Worm (Caenorhabditis elegans) whole organism, L4 larva: Measurements from ENCODE around the gene C47G2.3.

Experiments
- T20F7.1 ChIP-seq: fragments of 200-800 bp; sonication (Bioruptor generic); optimal IDR thresholded peaks from 2 replicates; lab custom pipeline; 2018; ENCODE audit warnings: mild to moderate bottlenecking, missing genetic modification characterization, missing compliant biosample characterization
- T26A8.4 ChIP-seq: fragments of 200-800 bp; sonication (Bioruptor generic); IDR thresholded peaks from 2 replicates; pipeline ENCODE4 v1.3.6; 2022; ENCODE audit warnings: missing genetic modification characterization, missing compliant biosample characterization
- Y48G9A.11 ChIP-seq: fragments of 200-800 bp; sonication (Bioruptor generic); IDR thresholded peaks from 2 replicates; pipeline ENCODE4 v1.3.6; 2022; ENCODE audit warnings: missing genetic modification reagents, missing genetic modification characterization, missing compliant biosample characterization
- ZK546.5 ChIP-seq, 2 experiments: sonication (generic microtip); optimal IDR thresholded peaks; 2 replicates each; lab custom pipeline; 2017; ENCODE audit warnings: missing biosample characterization in 2 of 2, missing genetic modification characterization in 2 of 2
- aha-1 ChIP-seq: fragments of 150-350 bp; peaks from one replicate; lab custom pipeline; 2014; ENCODE audit warnings: missing biosample characterization, missing genetic modification characterization
- ama-1 ChIP-seq: fragments of 150-350 bp; optimal IDR thresholded peaks from 2 replicates; lab custom pipeline; 2014; ENCODE audit warnings: inconsistent platforms, mixed read lengths
- ceh-20 ChIP-seq: fragments of 200-800 bp; sonication (Bioruptor generic); IDR thresholded peaks from 2 replicates; pipeline ENCODE4 v1.3.6; 2022; ENCODE audit warnings: missing genetic modification reagents, missing genetic modification characterization, missing compliant biosample characterization
- ceh-44 ChIP-seq: fragments of 200-800 bp; sonication (Bioruptor generic); IDR thresholded peaks from 2 replicates; pipeline ENCODE4 v1.3.6; 2022; ENCODE audit warnings: missing genetic modification reagents, missing genetic modification characterization, missing compliant biosample characterization
- ceh-82 ChIP-seq: sonication (generic microtip); optimal IDR thresholded peaks from 2 replicates; lab custom pipeline; 2017; ENCODE audit warnings: missing biosample characterization, missing genetic modification characterization
- daf-19 ChIP-seq: fragments of 200-800 bp; sonication (Bioruptor generic); conservative IDR thresholded peaks from 2 replicates; pipeline ENCODE4 v1.3.6; 2022; ENCODE audit warnings: missing genetic modification characterization, missing compliant biosample characterization
- daf-8 ChIP-seq: fragments of 200-800 bp; sonication (Bioruptor generic); IDR thresholded peaks from 2 replicates; pipeline ENCODE4 v1.3.6; 2022; ENCODE audit warnings: missing genetic modification characterization, missing compliant biosample characterization
- dmd-6 ChIP-seq: fragments of 200-800 bp; sonication (Bioruptor generic); IDR thresholded peaks from 2 replicates; pipeline ENCODE4 v1.3.6; 2022; ENCODE audit warnings: missing genetic modification reagents, missing genetic modification characterization, missing compliant biosample characterization
- dmd-9 ChIP-seq: fragments of 200-800 bp; sonication (Bioruptor generic); IDR thresholded peaks from 2 replicates; pipeline ENCODE4 v1.3.6; 2022; ENCODE audit warnings: missing genetic modification reagents, missing genetic modification characterization, missing compliant biosample characterization
- dpl-1 ChIP-seq: fragments of 150-350 bp; optimal IDR thresholded peaks from 2 replicates; lab custom pipeline; 2014; ENCODE audit warnings: missing biosample characterization, missing genetic modification reagents, missing genetic modification characterization
- dve-1 ChIP-seq: sonication (generic microtip); optimal IDR thresholded peaks from 2 replicates; lab custom pipeline; 2017; ENCODE audit warnings: antibody characterized with exemption, mild to moderate bottlenecking, missing genetic modification characterization, missing compliant biosample characterization; ENCODE audit not compliant: insufficient read depth
- fkh-10 ChIP-seq: fragments of 150-350 bp; optimal IDR thresholded peaks from 2 replicates; lab custom pipeline; 2014; ENCODE audit warnings: missing biosample characterization, missing genetic modification reagents, missing genetic modification characterization
- gei-8 ChIP-seq: fragments of 200-800 bp; sonication (Bioruptor generic); optimal IDR thresholded peaks from 2 replicates; lab custom pipeline; 2018; ENCODE audit warnings: mild to moderate bottlenecking, missing genetic modification characterization, missing compliant biosample characterization
- hlh-11 ChIP-seq: fragments of 200-800 bp; sonication (Bioruptor generic); optimal IDR thresholded peaks from 2 replicates; lab custom pipeline; 2018; ENCODE audit warnings: mild to moderate bottlenecking, missing genetic modification characterization, missing compliant biosample characterization
- hlh-30 ChIP-seq: sonication (generic microtip); optimal IDR thresholded peaks from 2 replicates; lab custom pipeline; 2017; ENCODE audit warnings: antibody characterized with exemption, mild to moderate bottlenecking, missing genetic modification characterization, missing compliant biosample characterization; ENCODE audit not compliant: insufficient read depth
- jun-1 ChIP-seq: fragments of 150-350 bp; optimal IDR thresholded peaks from 2 replicates; lab custom pipeline; 2014; ENCODE audit warnings: missing biosample characterization, missing genetic modification reagents, missing genetic modification characterization
- lin-1 ChIP-seq: fragments of 200-800 bp; sonication (Bioruptor generic); IDR thresholded peaks from 2 replicates; pipeline ENCODE4 v1.3.6; 2022; ENCODE audit warnings: missing genetic modification reagents, missing genetic modification characterization, missing compliant biosample characterization
- lin-39 ChIP-seq: fragments of 150-350 bp; optimal IDR thresholded peaks from 2 replicates; lab custom pipeline; 2014; ENCODE audit warnings: missing biosample characterization, missing genetic modification reagents, missing genetic modification characterization
- lir-3 ChIP-seq: sonication (generic microtip); optimal IDR thresholded peaks from 2 replicates; lab custom pipeline; 2016; ENCODE audit warnings: mild to moderate bottlenecking, missing genetic modification characterization, missing compliant biosample characterization
- lsy-2 ChIP-seq, 2 experiments: fragments of 150-350 bp in 1 of 2; sonication (generic microtip) in 1 of 2; optimal IDR thresholded peaks; 2 replicates each; lab custom pipeline; 2014 to 2017; ENCODE audit warnings: missing biosample characterization in 2 of 2, missing genetic modification characterization in 2 of 2
- mxl-2 ChIP-seq: fragments of 200-800 bp; sonication (Bioruptor generic); conservative IDR thresholded peaks from 2 replicates; pipeline ENCODE4 v1.3.6; 2022; ENCODE audit warnings: missing genetic modification reagents, missing genetic modification characterization, missing compliant biosample characterization
- nhr-11 ChIP-seq: fragments of 150-350 bp; optimal IDR thresholded peaks from 2 replicates; lab custom pipeline; 2014; ENCODE audit warnings: missing biosample characterization, missing genetic modification characterization
- nhr-237 ChIP-seq: sonication (generic microtip); optimal IDR thresholded peaks from 2 replicates; lab custom pipeline; 2017; ENCODE audit warnings: missing biosample characterization, missing genetic modification characterization
- nhr-41 ChIP-seq: fragments of 200-800 bp; sonication (Bioruptor generic); IDR thresholded peaks from 2 replicates; pipeline ENCODE4 v1.3.6; 2022; ENCODE audit warnings: missing genetic modification reagents, missing genetic modification characterization, missing compliant biosample characterization
- nhr-42 ChIP-seq: fragments of 200-800 bp; sonication (Bioruptor generic); IDR thresholded peaks from 2 replicates; pipeline ENCODE4 v1.3.6; 2022; ENCODE audit warnings: missing genetic modification characterization, missing compliant biosample characterization
- rbr-2 ChIP-seq: sonication (generic microtip); optimal IDR thresholded peaks from 2 replicates; lab custom pipeline; 2016; ENCODE audit warnings: missing genotype, missing genetic modification characterization, missing compliant biosample characterization
- set-16 ChIP-seq: fragments of 200-800 bp; sonication (Bioruptor generic); IDR thresholded peaks from 2 replicates; pipeline ENCODE4 v1.3.6; 2022; ENCODE audit warnings: missing genetic modification reagents, missing genetic modification characterization, missing compliant biosample characterization
- snpc-4 ChIP-seq: fragments of 150-350 bp; optimal IDR thresholded peaks from 2 replicates; lab custom pipeline; 2014; ENCODE audit warnings: missing biosample characterization, missing genetic modification characterization
- spr-1 ChIP-seq: sonication (generic microtip); optimal IDR thresholded peaks from 2 replicates; lab custom pipeline; 2016; ENCODE audit warnings: mild to moderate bottlenecking, missing genetic modification characterization, missing compliant biosample characterization
- spr-3 ChIP-seq: fragments of 200-800 bp; sonication (Bioruptor generic); optimal IDR thresholded peaks from 2 replicates; lab custom pipeline; 2018; ENCODE audit warnings: mild to moderate bottlenecking, missing genetic modification characterization, missing compliant biosample characterization
- tag-97 ChIP-seq: fragments of 200-800 bp; sonication (Bioruptor generic); IDR thresholded peaks from 2 replicates; pipeline ENCODE4 v1.3.6; 2022; ENCODE audit warnings: missing genetic modification characterization, missing compliant biosample characterization
- tra-1 ChIP-seq: fragments of 200-800 bp; sonication (Bioruptor generic); IDR thresholded peaks from 2 replicates; pipeline ENCODE4 v1.3.6; 2022; ENCODE audit warnings: missing genetic modification reagents, missing genetic modification characterization, missing compliant biosample characterization
- unc-130 ChIP-seq: sonication (generic microtip); optimal IDR thresholded peaks from 2 replicates; lab custom pipeline; 2016; ENCODE audit warnings: missing genetic modification reagents, missing genetic modification characterization, missing compliant biosample characterization
- unc-62 ChIP-seq, 3 experiments: fragments of 150-350 bp in 1 of 3; sonication (generic microtip); optimal IDR thresholded peaks in 2 of 3; peaks in 1 of 3; 1 replicate in 1 of 3; 2 replicates in 2 of 3; lab custom pipeline; 2014 to 2017; ENCODE audit warnings: missing biosample characterization in 3 of 3, missing genetic modification characterization in 3 of 3, missing genetic modification reagents in 3 of 3, missing genotype in 1 of 3
- zfp-2 ChIP-seq: sonication (generic microtip); optimal IDR thresholded peaks from 2 replicates; lab custom pipeline; 2016; ENCODE audit warnings: mild to moderate bottlenecking, missing genetic modification characterization, missing compliant biosample characterization
- ztf-11 ChIP-seq: fragments of 150-350 bp; optimal IDR thresholded peaks from 2 replicates; lab custom pipeline; 2014; ENCODE audit warnings: missing biosample characterization, missing genetic modification characterization
- ztf-7 ChIP-seq: fragments of 150-350 bp; optimal IDR thresholded peaks from 2 replicates; lab custom pipeline; 2014; ENCODE audit warnings: missing biosample characterization, missing genetic modification characterization

C47G2.3 gene

DNA sequence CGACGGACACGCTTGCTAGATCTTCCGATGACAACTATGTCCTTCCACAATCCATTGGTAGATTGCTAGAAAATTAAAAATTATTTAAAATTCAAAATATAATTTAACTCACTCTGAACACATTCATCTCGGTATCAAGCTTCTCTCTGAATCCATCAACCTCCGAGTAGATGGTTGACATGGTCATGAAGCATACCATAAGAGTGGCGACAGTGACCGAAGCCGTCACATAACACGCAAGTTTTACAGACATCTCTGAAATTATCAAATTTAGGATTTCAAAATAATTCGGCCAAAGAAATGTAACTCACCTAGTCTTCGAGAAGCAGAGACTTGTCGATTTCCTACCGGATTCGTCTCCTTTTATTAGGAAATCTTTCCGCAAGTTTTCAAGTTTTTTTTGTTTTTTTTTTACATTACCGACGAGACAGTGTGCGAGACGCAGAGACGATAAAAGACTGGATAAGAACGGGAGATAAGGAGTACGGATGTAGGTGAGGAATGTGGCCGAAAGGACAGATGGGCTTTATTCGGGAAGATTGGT is 47.6 kb upstream of the C47G2.3 start, which contains the start of gene sqt-1:
Gene sqt-1, minus strand, starts transcription at position 341 of the 544 bp plus-strand sequence.
- TF ChIP-seq hlh-11 (tag; lab: Kevin White, UChicago) (peak; percentile 23), ama-1 (lab: Kevin White, UChicago) (peak; percentile 20), T26A8.4 (GFP tag; lab: Robert Waterston, UW) (peak; percentile 57), spr-1 (tag; lab: Kevin White, UChicago) (peak; percentile 38), nhr-42 (no peak)

DNA sequence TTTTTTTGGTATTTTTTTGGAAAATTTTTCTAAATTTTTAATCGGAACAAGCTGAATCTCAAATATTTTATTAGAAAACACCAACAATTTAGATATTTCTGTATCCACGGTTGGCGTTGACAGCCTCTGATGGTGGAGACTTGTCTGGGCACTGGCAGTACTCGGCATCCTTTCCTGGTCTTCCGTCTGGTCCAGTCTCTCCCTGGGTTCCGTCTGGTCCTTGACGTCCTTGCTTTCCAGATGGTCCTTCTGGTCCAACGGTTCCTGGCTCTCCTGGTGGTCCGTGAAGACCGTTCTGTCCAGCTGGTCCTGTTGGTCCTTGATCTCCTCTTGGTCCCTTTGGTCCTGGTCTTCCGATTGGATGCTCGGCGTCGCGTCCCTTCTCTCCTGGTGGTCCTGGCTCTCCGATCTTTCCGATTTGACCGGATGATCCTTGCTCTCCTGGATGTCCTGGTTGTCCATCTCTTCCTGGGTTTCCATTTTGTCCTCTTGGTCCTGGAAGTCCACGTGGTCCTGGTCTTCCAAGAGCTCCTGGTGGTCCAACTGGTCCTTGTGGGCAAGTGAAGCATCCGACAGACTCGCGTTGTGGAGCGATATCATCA is 46.8 kb upstream of the C47G2.3 start:
- TF ChIP-seq daf-19 (GFP tag; lab: Robert Waterston, UW) (no peak), lin-1 (GFP tag; lab: Robert Waterston, UW) (no peak), aha-1 (peak; percentile 91), zfp-2 (tag; lab: Kevin White, UChicago) (no peak), mxl-2 (GFP tag; lab: Robert Waterston, UW) (0 out of 2 replicates have a peak, but pooled peaks have one; percentile 5), set-16 (GFP tag; lab: Robert Waterston, UW) (peak; percentile 85), spr-3 (GFP tag; lab: Kevin White, UChicago) (peak; percentile 3), ceh-20 (no peak)

DNA sequence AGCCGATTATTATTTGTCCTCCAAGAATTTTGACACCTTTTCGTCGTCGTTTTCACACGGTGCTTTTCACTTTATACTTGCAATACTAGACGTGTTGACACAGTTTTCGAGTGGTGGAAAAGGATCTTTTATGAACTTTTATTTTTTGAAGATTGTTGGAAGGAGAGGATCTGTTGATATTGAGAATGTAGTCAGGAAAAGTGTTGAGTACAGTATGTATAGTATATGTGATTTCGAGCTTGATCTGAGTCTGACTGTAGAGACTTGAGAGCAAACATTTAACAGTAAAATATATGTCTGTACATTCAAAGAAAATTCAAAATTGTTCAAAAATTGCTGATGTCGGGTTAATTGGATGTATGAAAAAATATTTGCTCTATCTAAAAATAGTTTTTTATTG is 46.2 kb upstream of the C47G2.3 start:
- peak; percentile 64; the same call in 1 of the 2 replicates for TF ChIP-seq T26A8.4 (GFP tag; lab: Robert Waterston, UW)
- no peak for TF ChIP-seq T20F7.1 (GFP tag; lab: Kevin White, UChicago)

DNA sequence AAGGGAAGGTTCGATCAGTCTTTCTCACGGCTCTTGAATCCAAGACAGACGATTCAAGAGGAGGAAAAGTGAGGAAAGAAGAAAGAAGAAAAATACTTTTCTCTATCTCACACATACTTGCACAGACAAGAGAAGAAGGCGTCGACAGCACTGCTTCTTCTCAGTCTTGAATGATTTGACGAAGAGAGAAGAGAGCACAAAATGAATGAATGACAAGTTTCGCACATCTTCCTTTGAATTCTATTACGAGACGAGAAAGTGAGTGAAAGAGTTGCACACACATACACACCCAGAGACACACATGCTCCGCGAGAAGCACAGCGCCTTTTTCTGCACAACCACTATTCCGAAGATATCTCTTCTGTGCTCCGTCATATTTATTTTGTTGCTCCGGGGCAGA is 45.7 kb upstream of the C47G2.3 start:
- TF ChIP-seq lin-39 (tag; lab: Kevin White, UChicago): no peak
- TF ChIP-seq unc-130: no peak
- TF ChIP-seq ZK546.5 (tag; optimal IDR thresholded peaks at IDR 0.05; lab: Kevin White, UChicago): no peak
- TF ChIP-seq aha-1: peak; percentile 80
- TF ChIP-seq gei-8 (GFP tag; lab: Kevin White, UChicago): no peak
- no peak for TF ChIP-seq snpc-4 (tag; lab: Kevin White, UChicago)
- no peak for TF ChIP-seq hlh-30 (tag; lab: Kevin White, UChicago)
- no peak for TF ChIP-seq zfp-2 (tag; lab: Kevin White, UChicago)
- TF ChIP-seq unc-62 (GFP tag; optimal IDR thresholded peaks at IDR 0.05 in 1 of 2; lab: Kevin White, UChicago): peak in 1 of 2 experiments; percentile 84
- no peak for TF ChIP-seq unc-62 (tag; optimal IDR thresholded peaks at IDR 0.05; lab: Kevin White, UChicago)
- TF ChIP-seq nhr-11 (tag; lab: Kevin White, UChicago): no peak
- TF ChIP-seq lir-3 (tag; lab: Kevin White, UChicago): no peak
- no peak for TF ChIP-seq ceh-44 (GFP tag; lab: Robert Waterston, UW)
- TF ChIP-seq rbr-2 (tag; lab: Kevin White, UChicago): peak; percentile 2
- peak; percentile 90 for TF ChIP-seq fkh-10
- no peak for TF ChIP-seq daf-19 (GFP tag; lab: Robert Waterston, UW)
- TF ChIP-seq dmd-9 (GFP tag; lab: Robert Waterston, UW): no peak
- no peak for TF ChIP-seq hlh-11 (tag; lab: Kevin White, UChicago)
- no peak for TF ChIP-seq jun-1 (tag; lab: Kevin White, UChicago)
- TF ChIP-seq ceh-20: no peak
- TF ChIP-seq lsy-2 (tag; optimal IDR thresholded peaks at IDR 0.05; lab: Kevin White, UChicago): peak in 1 of 2 experiments; percentile 8

DNA sequence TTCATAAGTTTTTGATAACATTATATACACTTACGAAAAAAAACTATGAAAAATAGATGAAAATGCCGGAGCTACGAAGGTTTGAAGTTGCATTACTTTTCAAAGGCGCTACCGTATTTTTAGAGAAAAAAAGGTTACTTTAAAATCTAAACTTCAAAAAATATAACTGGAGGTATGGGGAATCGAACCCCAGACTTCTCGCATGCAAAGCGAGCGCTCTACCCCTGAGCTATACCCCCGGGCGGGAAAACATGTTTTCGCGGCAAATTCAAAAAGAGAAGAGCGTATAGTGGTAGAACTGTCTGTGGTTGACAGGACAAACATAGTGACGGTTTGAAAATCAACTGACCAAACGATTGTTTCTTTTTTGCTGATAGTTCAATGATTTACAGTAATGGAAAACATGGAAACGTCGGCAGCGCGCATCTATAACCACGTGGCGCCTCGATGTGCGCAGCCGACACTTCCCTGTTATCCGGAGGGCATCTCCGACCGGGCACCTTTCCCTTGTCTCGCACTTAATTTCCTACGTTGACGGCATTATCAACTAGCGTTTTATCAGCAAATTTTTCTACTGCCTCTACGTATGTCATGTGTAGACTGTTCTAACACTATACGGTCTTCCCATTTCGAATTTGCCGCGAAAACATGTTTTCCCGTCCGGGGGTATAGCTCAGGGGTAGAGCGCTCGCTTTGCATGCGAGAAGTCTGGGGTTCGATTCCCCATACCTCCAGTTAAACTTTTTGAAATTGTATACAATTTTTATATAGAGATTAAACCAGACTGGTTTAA is 44.1 kb upstream of the C47G2.3 start:
- TF ChIP-seq ceh-82 (tag; lab: Kevin White, UChicago) (no peak), ztf-11 (tag; lab: Kevin White, UChicago) (no peak), dmd-6 (GFP tag; lab: Robert Waterston, UW) (peak; percentile 41), dve-1 (tag; lab: Kevin White, UChicago) (no peak), nhr-41 (GFP tag; lab: Robert Waterston, UW) (no peak), Y48G9A.11 (GFP tag; lab: Robert Waterston, UW) (peak; percentile 45; the same call in 1 of the 2 replicates), tra-1 (GFP tag; lab: Robert Waterston, UW) (peak; percentile 48; the same call in 1 of the 2 replicates), nhr-237 (tag; lab: Kevin White, UChicago) (no peak), dpl-1 (peak; percentile 25), daf-8 (GFP tag; lab: Robert Waterston, UW) (no peak), tag-97 (GFP tag; lab: Robert Waterston, UW) (no peak), ztf-7 (tag; lab: Kevin White, UChicago) (no peak), dmd-9 (GFP tag; lab: Robert Waterston, UW) (no peak)
